Fruit fly (Drosophila melanogaster) whole organism, embryonic: ENCODE data around the gene CG42393.

ENCODE experiments used
- CG17802 ChIP-seq: fragments of 200-800 bp; sonication (Bioruptor generic); optimal IDR thresholded peaks from 2 replicates; lab custom pipeline; 2018; ENCODE audit warnings: missing biosample characterization, mild to moderate bottlenecking, missing genetic modification characterization, moderate library complexity
- Nf-YC ChIP-seq: fragments of 200-800 bp; optimal IDR thresholded peaks from 3 replicates; lab custom pipeline; 2019; ENCODE audit warnings: missing biosample characterization, mild to moderate bottlenecking, missing genetic modification characterization, moderate library complexity
- corto ChIP-seq: fragments of 200-800 bp; sonication (Bioruptor generic); optimal IDR thresholded peaks from 2 replicates; lab custom pipeline; 2016; ENCODE audit warnings: missing biosample characterization, mild to moderate bottlenecking, missing genetic modification characterization, moderate library complexity
- da ChIP-seq: fragments of 200-800 bp; sonication (Bioruptor generic); optimal IDR thresholded peaks from 2 replicates; lab custom pipeline; 2016; ENCODE audit warnings: missing biosample characterization, missing genetic modification characterization
- fru ChIP-seq: fragments of >200 bp; optimal IDR thresholded peaks from 2 replicates; lab custom pipeline; 2017
- scrt ChIP-seq: fragments of 200-800 bp; sonication (Bioruptor generic); optimal IDR thresholded peaks from 2 replicates; lab custom pipeline; 2018; ENCODE audit warnings: missing biosample characterization, mild to moderate bottlenecking, missing genetic modification characterization, moderate library complexity
- stc ChIP-seq: fragments of 200-800 bp; sonication (Bioruptor generic); IDR thresholded peaks from 2 replicates; pipeline ENCODE4 v1.3.6; 2022; ENCODE audit warnings: missing biosample characterization, missing genetic modification characterization

DNA sequence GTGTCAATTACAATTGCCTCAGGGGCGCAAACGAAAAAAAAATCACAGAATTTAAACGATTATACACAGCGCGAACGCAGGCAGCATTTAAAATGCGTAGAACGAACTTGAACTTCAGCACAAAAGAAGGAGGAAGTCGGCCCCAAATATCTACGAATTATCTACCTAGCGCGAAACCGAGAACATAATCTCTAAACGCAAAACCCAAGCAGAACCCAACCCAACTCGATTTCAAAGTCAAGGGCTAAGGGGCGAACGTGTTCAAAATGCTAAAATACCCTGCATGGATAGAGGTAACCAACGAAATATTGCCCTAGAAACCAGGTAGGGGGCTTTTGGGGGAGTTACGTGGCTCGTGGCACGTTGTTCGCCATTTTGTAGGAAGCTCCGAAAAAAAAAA is 24.0 kb upstream of the CG42393 start:
- TF ChIP-seq da (no peak), scrt (GFP tag; lab: Kevin White, UChicago) (no peak), corto (GFP tag; lab: Kevin White, UChicago) (no peak), fru (no peak), stc (no peak), CG17802 (tag; lab: Kevin White, UChicago) (no peak), Nf-YC (tag; lab: Kevin White, UChicago) (no peak)
